Worm (Caenorhabditis elegans) whole organism, L1 larva: Measurements from ENCODE around the gene htz-1.

Experiments used
- C04F5.9 ChIP-seq: sonication (generic microtip); optimal IDR thresholded peaks from 2 replicates; lab custom pipeline; 2016; ENCODE audit warnings: missing genetic modification characterization, missing compliant biosample characterization
- F16B12.6 ChIP-seq: fragments of 150-350 bp; optimal IDR thresholded peaks from 2 replicates; lab custom pipeline; 2014; ENCODE audit warnings: missing biosample characterization, missing genetic modification characterization
- aly-2 ChIP-seq: fragments of 150-350 bp; optimal IDR thresholded peaks from 2 replicates; lab custom pipeline; 2014; ENCODE audit warnings: missing biosample characterization, missing genetic modification characterization
- ama-1 ChIP-seq: fragments of 150-350 bp; optimal IDR thresholded peaks from 2 replicates; lab custom pipeline; 2014
- blmp-1 ChIP-seq: fragments of 150-350 bp; optimal IDR thresholded peaks from 2 replicates; lab custom pipeline; 2014; ENCODE audit warnings: missing biosample characterization, missing genetic modification characterization
- ceh-82 ChIP-seq, 3 experiments: fragments of 150-350 bp in 1 of 3; sonication (generic microtip) in 2 of 3; optimal IDR thresholded peaks; 2 replicates each; lab custom pipeline; 2014 to 2017; ENCODE audit warnings: missing biosample characterization in 3 of 3, missing genetic modification characterization in 3 of 3
- ces-1 ChIP-seq: fragments of 150-350 bp; optimal IDR thresholded peaks from 2 replicates; lab custom pipeline; 2014; ENCODE audit warnings: missing biosample characterization, missing genetic modification reagents, missing genetic modification characterization
- dpl-1 ChIP-seq, 3 experiments: fragments of 150-350 bp in 2 of 3; sonication (generic microtip) in 1 of 3; optimal IDR thresholded peaks; 2 replicates each; lab custom pipeline; 2014 to 2017; ENCODE audit warnings: missing biosample characterization in 3 of 3, missing genetic modification characterization in 3 of 3, missing genetic modification reagents in 3 of 3
- egl-13 ChIP-seq: sonication (generic microtip); optimal IDR thresholded peaks from 2 replicates; lab custom pipeline; 2016; ENCODE audit warnings: missing genotype, missing genetic modification reagents, missing genetic modification characterization, missing compliant biosample characterization
- elt-2 ChIP-seq: sonication (generic microtip); optimal IDR thresholded peaks from 2 replicates; lab custom pipeline; 2016; ENCODE audit warnings: missing genetic modification characterization, mild to moderate bottlenecking, inconsistent platforms, missing compliant biosample characterization, missing genetic modification reagents
- ets-5 ChIP-seq: fragments of 200-800 bp; sonication (Bioruptor generic); IDR thresholded peaks from 2 replicates; pipeline ENCODE4 v1.3.6; 2022; ENCODE audit warnings: missing genetic modification characterization, missing compliant biosample characterization
- grh-1 ChIP-seq: fragments of 200-800 bp; sonication (Bioruptor generic); IDR thresholded peaks from 2 replicates; pipeline ENCODE4 v1.3.6; 2022; ENCODE audit warnings: missing genetic modification reagents, missing genetic modification characterization, missing compliant biosample characterization
- hlh-4 ChIP-seq: sonication (generic microtip); optimal IDR thresholded peaks from 2 replicates; lab custom pipeline; 2016; ENCODE audit warnings: mild to moderate bottlenecking, missing genetic modification characterization, missing compliant biosample characterization
- hpl-2 ChIP-seq: fragments of 150-350 bp; optimal IDR thresholded peaks from 2 replicates; lab custom pipeline; 2014; ENCODE audit warnings: missing biosample characterization, missing genetic modification reagents, missing genetic modification characterization
- irx-1 ChIP-seq: sonication (generic microtip); optimal IDR thresholded peaks from 2 replicates; lab custom pipeline; 2016; ENCODE audit warnings: missing genetic modification characterization, missing compliant biosample characterization
- isw-1 ChIP-seq: fragments of 200-800 bp; sonication (Bioruptor generic); IDR thresholded peaks from 2 replicates; pipeline ENCODE4 v1.3.6; 2022; ENCODE audit warnings: missing genetic modification characterization, missing compliant biosample characterization
- jun-1 ChIP-seq: fragments of 150-350 bp; optimal IDR thresholded peaks from 2 replicates; lab custom pipeline; 2014; ENCODE audit warnings: missing biosample characterization, missing genetic modification reagents, missing genetic modification characterization
- lin-14 ChIP-seq: fragments of 200-800 bp; sonication (Bioruptor generic); optimal IDR thresholded peaks from 2 replicates; lab custom pipeline; 2018; ENCODE audit warnings: mild to moderate bottlenecking, missing genetic modification characterization, moderate library complexity, missing compliant biosample characterization
- lin-15B ChIP-seq: fragments of 150-350 bp; sonication (generic microtip); optimal IDR thresholded peaks from 3 replicates; lab custom pipeline; 2014; ENCODE audit warnings: missing biosample characterization, missing genetic modification characterization
- lin-35 ChIP-seq, 2 experiments: fragments of 150-350 bp; optimal IDR thresholded peaks; 2 replicates each; lab custom pipeline; 2014; ENCODE audit warnings: missing biosample characterization in 2 of 2, missing genetic modification characterization in 2 of 2, missing genetic modification reagents in 2 of 2
- mab-9 ChIP-seq: fragments of 200-800 bp; sonication (Bioruptor generic); IDR thresholded peaks from 2 replicates; pipeline ENCODE4 v1.3.6; 2022; ENCODE audit warnings: missing genetic modification reagents, missing genetic modification characterization, missing compliant biosample characterization
- nhr-19 ChIP-seq: fragments of 200-800 bp; sonication (Bioruptor generic); conservative IDR thresholded peaks from 2 replicates; pipeline ENCODE4 v1.3.6; 2022; ENCODE audit warnings: missing genetic modification characterization, missing compliant biosample characterization
- nhr-20 ChIP-seq: sonication (generic microtip); optimal IDR thresholded peaks from 2 replicates; lab custom pipeline; 2016; ENCODE audit warnings: mild to moderate bottlenecking, missing genetic modification characterization, missing compliant biosample characterization
- nhr-237 ChIP-seq: fragments of 150-350 bp; optimal IDR thresholded peaks from 2 replicates; lab custom pipeline; 2014; ENCODE audit warnings: missing biosample characterization, missing genetic modification characterization
- nhr-71 ChIP-seq: sonication (generic microtip); optimal IDR thresholded peaks from 2 replicates; lab custom pipeline; 2016; ENCODE audit warnings: mild to moderate bottlenecking, missing genetic modification characterization, moderate library complexity, missing compliant biosample characterization
- nhr-77 ChIP-seq: fragments of 150-350 bp; optimal IDR thresholded peaks from 2 replicates; lab custom pipeline; 2014; ENCODE audit warnings: missing biosample characterization, missing genetic modification characterization
- nhr-84 ChIP-seq: sonication (generic microtip); optimal IDR thresholded peaks from 2 replicates; lab custom pipeline; 2017; ENCODE audit warnings: missing biosample characterization, missing genetic modification characterization
- nhr-90 ChIP-seq: sonication (generic microtip); optimal IDR thresholded peaks from 2 replicates; lab custom pipeline; 2016; ENCODE audit warnings: mild to moderate bottlenecking, missing genetic modification characterization, missing compliant biosample characterization; ENCODE audit not compliant: poor library complexity
- pag-3 ChIP-seq: sonication (generic microtip); optimal IDR thresholded peaks from 2 replicates; lab custom pipeline; 2017; ENCODE audit warnings: missing genetic modification characterization, mild to moderate bottlenecking, missing compliant biosample characterization, antibody characterized with exemption, borderline replicate concordance; ENCODE audit not compliant: insufficient read depth
- pax-3 ChIP-seq: fragments of 200-800 bp; sonication (Bioruptor generic); optimal IDR thresholded peaks from 2 replicates; lab custom pipeline; 2018; ENCODE audit warnings: mild to moderate bottlenecking, missing genetic modification characterization, moderate library complexity, missing compliant biosample characterization
- pqm-1 ChIP-seq: sonication (generic microtip); optimal IDR thresholded peaks from 3 replicates; lab custom pipeline; 2017; ENCODE audit warnings: missing biosample characterization, missing genetic modification characterization
- skn-1 ChIP-seq: fragments of 150-350 bp; optimal IDR thresholded peaks from 2 replicates; lab custom pipeline; 2014; ENCODE audit warnings: missing biosample characterization, missing genetic modification characterization
- snu-23 ChIP-seq: sonication (generic microtip); optimal IDR thresholded peaks from 2 replicates; lab custom pipeline; 2016; ENCODE audit warnings: missing genetic modification characterization, missing compliant biosample characterization
- sox-4 ChIP-seq: sonication (generic microtip); optimal IDR thresholded peaks from 2 replicates; lab custom pipeline; 2016; ENCODE audit warnings: missing genetic modification characterization, missing compliant biosample characterization
- sptf-1 ChIP-seq: fragments of 150-350 bp; optimal IDR thresholded peaks from 2 replicates; lab custom pipeline; 2014; ENCODE audit warnings: missing biosample characterization, missing genetic modification characterization
- sup-37 ChIP-seq: fragments of 200-800 bp; sonication (Bioruptor generic); optimal IDR thresholded peaks from 2 replicates; lab custom pipeline; 2018; ENCODE audit warnings: mild to moderate bottlenecking, missing genetic modification characterization, missing compliant biosample characterization
- tlp-1 ChIP-seq: fragments of 150-350 bp; optimal IDR thresholded peaks from 2 replicates; lab custom pipeline; 2014; ENCODE audit warnings: missing biosample characterization, missing genetic modification characterization
- unc-130 ChIP-seq: fragments of 150-350 bp; optimal IDR thresholded peaks from 2 replicates; lab custom pipeline; 2017; ENCODE audit warnings: missing biosample characterization, missing genetic modification characterization, inconsistent platforms
- zip-4 ChIP-seq: fragments of 200-800 bp; sonication (Bioruptor generic); optimal IDR thresholded peaks from 2 replicates; lab custom pipeline; 2018; ENCODE audit warnings: mild to moderate bottlenecking, missing genetic modification characterization, moderate library complexity, missing compliant biosample characterization

htz-1 gene

ce11 chrIV:4478612-4479011, 32.6 kb downstream of the htz-1 start (continued):
- TF ChIP-seq irx-1 (tag; lab: Kevin White, UChicago) = no peak
- no peak for TF ChIP-seq ces-1
- TF ChIP-seq nhr-20 (tag; lab: Kevin White, UChicago) = peak; percentile 46
- no peak for TF ChIP-seq nhr-237 (tag; lab: Kevin White, UChicago)
- TF ChIP-seq ceh-82 (tag; optimal IDR thresholded peaks at IDR 0.05; lab: Kevin White, UChicago) = no peak
- TF ChIP-seq blmp-1 (tag; lab: Kevin White, UChicago) = no peak
- no peak for TF ChIP-seq lin-15B
- peak; percentile 20 for TF ChIP-seq lin-14 (GFP tag; lab: Kevin White, UChicago)
- TF ChIP-seq grh-1 (GFP tag; lab: Robert Waterston, UW) = no peak
- no peak for TF ChIP-seq F16B12.6 (tag; lab: Kevin White, UChicago)
- no peak for TF ChIP-seq C04F5.9 (tag; lab: Kevin White, UChicago)
- no peak for TF ChIP-seq mab-9 (GFP tag; lab: Robert Waterston, UW)
- no peak for TF ChIP-seq unc-130 (tag; lab: Kevin White, UChicago)
- TF ChIP-seq ets-5 (GFP tag; lab: Robert Waterston, UW) = no peak
- no peak for TF ChIP-seq nhr-84 (tag; lab: Kevin White, UChicago)

ce11 chrIV:4480027-4480426, 34.0 kb downstream of the htz-1 start, which contains the start of gene M01H9.10:
Gene M01H9.10 (minus strand): TSS chrIV:4480127.
- TF ChIP-seq pax-3 (tag; lab: Kevin White, UChicago) (no peak), irx-1 (tag; lab: Kevin White, UChicago) (no peak), nhr-77 (no peak), dpl-1 (GFP tag; optimal IDR thresholded peaks at IDR 0.05; lab: Kevin White, UChicago) (no peak), sup-37 (GFP tag; lab: Kevin White, UChicago) (no peak), hpl-2 (GFP tag; lab: Kevin White, UChicago) (no peak), isw-1 (GFP tag; lab: Robert Waterston, UW) (no peak), ama-1 (no peak), mab-9 (GFP tag; lab: Robert Waterston, UW) (no peak), pqm-1 (tag; lab: Kevin White, UChicago) (no peak)

- no peak for TF ChIP-seq grh-1 (GFP tag; lab: Robert Waterston, UW)
- peak; percentile 26 for TF ChIP-seq elt-2 (tag; lab: Kevin White, UChicago)
Observed at ce11 chrIV:4481298-4481697, 35.3 kb downstream of the htz-1 start.

ce11 chrIV:4482531-4482930, 36.5 kb downstream of the htz-1 start, which contains the start of gene M01H9.4:
Gene M01H9.4 (minus strand): TSS chrIV:4482909.
- TF ChIP-seq sptf-1 (tag; lab: Kevin White, UChicago) = no peak
- TF ChIP-seq irx-1 (tag; lab: Kevin White, UChicago) = no peak
- peak; percentile 2 for TF ChIP-seq jun-1 (tag; lab: Kevin White, UChicago)
- no peak for TF ChIP-seq zip-4 (GFP tag; lab: Kevin White, UChicago)
- no peak for TF ChIP-seq egl-13 (tag; lab: Kevin White, UChicago)
- no peak for TF ChIP-seq aly-2 (tag; lab: Kevin White, UChicago)
- TF ChIP-seq elt-2 (tag; lab: Kevin White, UChicago) = peak; percentile 92
- TF ChIP-seq pag-3 (tag; lab: Kevin White, UChicago) = no peak
- TF ChIP-seq hlh-4 (tag; lab: Kevin White, UChicago) = no peak
- TF ChIP-seq pqm-1 (tag; lab: Kevin White, UChicago) = peak; percentile 71
- no peak for TF ChIP-seq grh-1 (GFP tag; lab: Robert Waterston, UW)
- TF ChIP-seq tlp-1 (tag; lab: Kevin White, UChicago) = peak; percentile 39
- TF ChIP-seq nhr-19 (GFP tag; lab: Robert Waterston, UW) = no peak
- no peak for TF ChIP-seq skn-1 (tag; lab: Kevin White, UChicago)
- TF ChIP-seq nhr-71 (tag; lab: Kevin White, UChicago) = peak; percentile 17
- TF ChIP-seq snu-23 = no peak
- no peak for TF ChIP-seq sox-4 (tag; lab: Kevin White, UChicago)
- peak; percentile 9 for TF ChIP-seq nhr-90
- peak in 1 of 2 experiments; percentile 6 for TF ChIP-seq lin-35 (GFP tag; optimal IDR thresholded peaks at IDR 0.05; lab: Kevin White, UChicago)
